Worm (Caenorhabditis elegans) whole organism, late embryonic: ENCODE results near the gene R01E6.7.
A peak's percentile ranks its signal among the peaks of the same experiment; 100 is the strongest.

Experiments used
- C08G9.2 ChIP-seq: sonication (generic microtip); optimal IDR thresholded peaks from 2 replicates; lab custom pipeline; 2016; ENCODE audit warnings: mild to moderate bottlenecking, missing genetic modification characterization, moderate library complexity, missing compliant biosample characterization
- C38D4.7 ChIP-seq: fragments of 200-800 bp; sonication (Bioruptor generic); optimal IDR thresholded peaks from 2 replicates; lab custom pipeline; 2018; ENCODE audit warnings: mild to moderate bottlenecking, missing genetic modification characterization, moderate library complexity, missing compliant biosample characterization
- F13H6.1 ChIP-seq: sonication (generic microtip); optimal IDR thresholded peaks from 2 replicates; lab custom pipeline; 2016; ENCODE audit warnings: missing genetic modification characterization, missing compliant biosample characterization
- Y22D7AL.16 ChIP-seq: sonication (generic microtip); optimal IDR thresholded peaks from 2 replicates; lab custom pipeline; 2016; ENCODE audit warnings: missing genetic modification characterization, missing compliant biosample characterization
- ama-1 ChIP-seq: fragments of 150-350 bp; optimal IDR thresholded peaks from 2 replicates; lab custom pipeline; 2014
- ceh-14 ChIP-seq: sonication (generic microtip); optimal IDR thresholded peaks from 2 replicates; lab custom pipeline; 2016; ENCODE audit warnings: missing genotype, missing genetic modification characterization, missing compliant biosample characterization
- ceh-18 ChIP-seq: sonication (generic microtip); optimal IDR thresholded peaks from 2 replicates; lab custom pipeline; 2016; ENCODE audit warnings: missing genetic modification characterization, missing compliant biosample characterization
- ceh-19 ChIP-seq: fragments of 200-800 bp; sonication (Bioruptor generic); optimal IDR thresholded peaks from 2 replicates; lab custom pipeline; 2018; ENCODE audit warnings: mild to moderate bottlenecking, missing genetic modification characterization, missing compliant biosample characterization
- ceh-22 ChIP-seq: sonication (generic microtip); optimal IDR thresholded peaks from 2 replicates; lab custom pipeline; 2017; ENCODE audit warnings: missing biosample characterization, missing genetic modification characterization
- ceh-30 ChIP-seq: fragments of 150-350 bp; optimal IDR thresholded peaks from 2 replicates; lab custom pipeline; 2014; ENCODE audit warnings: missing biosample characterization, missing genetic modification characterization
- ceh-6 ChIP-seq: fragments of 200-800 bp; sonication (Bioruptor generic); optimal IDR thresholded peaks from 2 replicates; lab custom pipeline; 2018; ENCODE audit warnings: mild to moderate bottlenecking, missing genetic modification characterization, missing compliant biosample characterization
- dve-1 ChIP-seq: sonication (generic microtip); optimal IDR thresholded peaks from 2 replicates; lab custom pipeline; 2017; ENCODE audit warnings: antibody characterized with exemption, mild to moderate bottlenecking, missing genetic modification characterization, missing compliant biosample characterization
- elt-4 ChIP-seq: sonication (generic microtip); optimal IDR thresholded peaks from 2 replicates; lab custom pipeline; 2016; ENCODE audit warnings: missing genetic modification characterization, missing compliant biosample characterization
- eyg-1 ChIP-seq: sonication (generic microtip); optimal IDR thresholded peaks from 2 replicates; lab custom pipeline; 2016; ENCODE audit warnings: missing genotype, missing genetic modification characterization, missing compliant biosample characterization
- fax-1 ChIP-seq: sonication (generic microtip); optimal IDR thresholded peaks from 2 replicates; lab custom pipeline; 2016; ENCODE audit warnings: missing genotype, missing genetic modification characterization, missing compliant biosample characterization
- fkh-10 ChIP-seq: fragments of 150-350 bp; optimal IDR thresholded peaks from 2 replicates; lab custom pipeline; 2014; ENCODE audit warnings: missing biosample characterization, missing genetic modification reagents, missing genetic modification characterization
- gmeb-2 ChIP-seq: sonication (generic microtip); optimal IDR thresholded peaks from 2 replicates; lab custom pipeline; 2016; ENCODE audit warnings: missing genetic modification characterization, inconsistent platforms, missing compliant biosample characterization
- hlh-13 ChIP-seq: fragments of 200-800 bp; sonication (Bioruptor generic); optimal IDR thresholded peaks from 2 replicates; lab custom pipeline; 2018; ENCODE audit warnings: mild to moderate bottlenecking, missing genetic modification characterization, missing compliant biosample characterization
- hlh-15 ChIP-seq: sonication (generic microtip); optimal IDR thresholded peaks from 2 replicates; lab custom pipeline; 2016; ENCODE audit warnings: missing genetic modification characterization, missing compliant biosample characterization
- hlh-8 ChIP-seq: sonication (generic microtip); optimal IDR thresholded peaks from 2 replicates; lab custom pipeline; 2016; ENCODE audit warnings: missing genotype, missing genetic modification characterization, missing compliant biosample characterization
- lim-6 ChIP-seq: sonication (generic microtip); optimal IDR thresholded peaks from 2 replicates; lab custom pipeline; 2016; ENCODE audit warnings: missing genetic modification characterization, missing compliant biosample characterization
- lin-11 ChIP-seq: fragments of 200-800 bp; sonication (Bioruptor generic); optimal IDR thresholded peaks from 2 replicates; lab custom pipeline; 2018; ENCODE audit warnings: mild to moderate bottlenecking, missing genetic modification characterization, missing compliant biosample characterization
- mec-3 ChIP-seq: sonication (generic microtip); optimal IDR thresholded peaks from 2 replicates; lab custom pipeline; 2016; ENCODE audit warnings: borderline replicate concordance, missing genetic modification characterization, missing compliant biosample characterization
- nhr-232 ChIP-seq: sonication (generic microtip); optimal IDR thresholded peaks from 2 replicates; lab custom pipeline; 2016; ENCODE audit warnings: missing genetic modification characterization, missing compliant biosample characterization
- npax-4 ChIP-seq: sonication (generic microtip); optimal IDR thresholded peaks from 2 replicates; lab custom pipeline; 2016; ENCODE audit warnings: missing genetic modification characterization, missing compliant biosample characterization
- odd-2 ChIP-seq: sonication (generic microtip); optimal IDR thresholded peaks from 2 replicates; lab custom pipeline; 2017; ENCODE audit warnings: antibody characterized with exemption, mild to moderate bottlenecking, missing genetic modification characterization, missing compliant biosample characterization
- pag-3 ChIP-seq: sonication (generic microtip); optimal IDR thresholded peaks from 2 replicates; lab custom pipeline; 2016; ENCODE audit warnings: missing compliant biosample characterization, missing genetic modification characterization, borderline replicate concordance
- pha-4 ChIP-seq: fragments of 150-350 bp; optimal IDR thresholded peaks from 2 replicates; lab custom pipeline; 2018; ENCODE audit warnings: missing biosample characterization, missing genetic modification reagents, missing genetic modification characterization
- pqm-1 ChIP-seq: sonication (generic microtip); optimal IDR thresholded peaks from 2 replicates; lab custom pipeline; 2016; ENCODE audit warnings: missing genetic modification characterization, missing compliant biosample characterization
- rnt-1 ChIP-seq: sonication (generic microtip); optimal IDR thresholded peaks from 2 replicates; lab custom pipeline; 2016; ENCODE audit warnings: missing genetic modification characterization, missing compliant biosample characterization
- sdc-2 ChIP-seq: sonication (generic microtip); optimal IDR thresholded peaks from 2 replicates; lab custom pipeline; 2016; ENCODE audit warnings: missing genotype, missing genetic modification characterization, missing compliant biosample characterization
- sox-2 ChIP-seq: fragments of 200-800 bp; sonication (Bioruptor generic); IDR thresholded peaks from 2 replicates; pipeline ENCODE4 v1.3.6; 2022; ENCODE audit warnings: missing genetic modification reagents, missing genetic modification characterization, missing compliant biosample characterization
- tbx-7 ChIP-seq: sonication (generic microtip); optimal IDR thresholded peaks from 2 replicates; lab custom pipeline; 2016; ENCODE audit warnings: missing genotype, missing genetic modification characterization, missing compliant biosample characterization
- unc-3 ChIP-seq, 2 experiments: fragments of 200-800 bp in 1 of 2; sonication (Bioruptor generic) in 1 of 2; sonication (generic microtip) in 1 of 2; conservative IDR thresholded peaks in 1 of 2; optimal IDR thresholded peaks in 1 of 2; 2 replicates each; pipeline versions ENCODE4 v1.3.6 to Lab custom; 2016 to 2022; ENCODE audit warnings: missing compliant biosample characterization in 2 of 2, missing genetic modification characterization in 2 of 2, missing genetic modification reagents in 1 of 2
- unc-42 ChIP-seq: sonication (generic microtip); optimal IDR thresholded peaks from 2 replicates; lab custom pipeline; 2016; ENCODE audit warnings: missing genotype, missing genetic modification characterization, missing compliant biosample characterization
- ztf-16 ChIP-seq: sonication (generic microtip); optimal IDR thresholded peaks from 2 replicates; lab custom pipeline; 2017; ENCODE audit warnings: missing genetic modification characterization, missing compliant biosample characterization

The R01E6.7 gene

ce11 chrX:13569854-13570253, at the start of gene R01E6.7:
R01E6.7 (minus strand) TSS chrX:13569954.
- no peak for TF ChIP-seq pha-4 (tag; lab: Kevin White, UChicago)
- TF ChIP-seq tbx-7 (tag; lab: Kevin White, UChicago) = no peak
- TF ChIP-seq elt-4 (tag; lab: Kevin White, UChicago) = no peak
- no peak for TF ChIP-seq unc-3 (GFP tag; conservative IDR thresholded peaks at IDR 0.05; lab: Robert Waterston, UW)
- no peak for TF ChIP-seq unc-3 (tag; optimal IDR thresholded peaks at IDR 0.05; lab: Kevin White, UChicago)
- TF ChIP-seq ceh-30 = no peak
- TF ChIP-seq, all 69 proteins: peak for 0

ce11 chrX:13618574-13618973, 48.8 kb upstream of the R01E6.7 start, which contains the start of gene nlp-53:
nlp-53 (plus strand) TSS chrX:13618874.
- no peak for TF ChIP-seq hlh-13
- TF ChIP-seq lin-11 = no peak

- TF ChIP-seq elt-4 (tag; lab: Kevin White, UChicago) (no peak), mec-3 (no peak), ceh-14 (tag; lab: Kevin White, UChicago) (no peak), fkh-10 (GFP tag; lab: Kevin White, UChicago) (no peak), C38D4.7 (no peak), lim-6 (tag; lab: Kevin White, UChicago) (no peak), ceh-22 (tag; lab: Kevin White, UChicago) (no peak), dve-1 (tag; lab: Kevin White, UChicago) (no peak), ztf-16 (tag; lab: Kevin White, UChicago) (no peak), unc-42 (no peak), tbx-7 (tag; lab: Kevin White, UChicago) (no peak), odd-2 (tag; lab: Kevin White, UChicago) (no peak), npax-4 (tag; lab: Kevin White, UChicago) (no peak), C08G9.2 (no peak), ama-1 (no peak)
Observed at ce11 chrX:13615181-13615580, 45.4 kb upstream of the R01E6.7 start.

ce11 chrX:13610040-13610439, 40.3 kb upstream of the R01E6.7 start:
- TF ChIP-seq pha-4 (tag; lab: Kevin White, UChicago) (no peak), rnt-1 (tag; lab: Kevin White, UChicago) (no peak), sox-2 (no peak), fkh-10 (GFP tag; lab: Kevin White, UChicago) (no peak), ceh-14 (tag; lab: Kevin White, UChicago) (no peak), unc-42 (peak; percentile 14)

- TF ChIP-seq Y22D7AL.16 (tag; lab: Kevin White, UChicago) = no peak
- TF ChIP-seq C38D4.7 = no peak
- no peak for TF ChIP-seq pqm-1 (tag; lab: Kevin White, UChicago)
- TF ChIP-seq ceh-22 (tag; lab: Kevin White, UChicago) = no peak
- TF ChIP-seq ceh-19 (GFP tag; lab: Kevin White, UChicago) = no peak
- TF ChIP-seq gmeb-2 (tag; lab: Kevin White, UChicago) = no peak
- TF ChIP-seq hlh-15 = no peak
Observed at ce11 chrX:13605854-13606253, 36.1 kb upstream of the R01E6.7 start.

ce11 chrX:13604946-13605617, 35.3 kb upstream of the R01E6.7 start, which contains the start of gene F54B11.9:
F54B11.9 (plus strand) TSS chrX:13605567.
- TF ChIP-seq sdc-2 (peak; percentile 96), lim-6 (tag; lab: Kevin White, UChicago) (no peak), ceh-18 (tag; lab: Kevin White, UChicago) (peak; percentile 40)

ce11 chrX:13603826-13604225, 34.1 kb upstream of the R01E6.7 start, which contains the start of gene F54B11.8:
F54B11.8 (minus strand) TSS chrX:13603926.
- TF ChIP-seq unc-42 (no peak), unc-3 (GFP tag; conservative IDR thresholded peaks at IDR 0.05; lab: Robert Waterston, UW) (no peak), unc-3 (tag; optimal IDR thresholded peaks at IDR 0.05; lab: Kevin White, UChicago) (no peak), eyg-1 (tag; lab: Kevin White, UChicago) (no peak), pag-3 (tag; lab: Kevin White, UChicago) (no peak), lin-11 (no peak), fax-1 (no peak), hlh-8 (tag; lab: Kevin White, UChicago) (no peak), odd-2 (tag; lab: Kevin White, UChicago) (no peak), nhr-232 (tag; lab: Kevin White, UChicago) (no peak), F13H6.1 (tag; lab: Kevin White, UChicago) (no peak), Y22D7AL.16 (tag; lab: Kevin White, UChicago) (no peak), npax-4 (tag; lab: Kevin White, UChicago) (no peak), ceh-6 (no peak)
